Fruit fly (Drosophila melanogaster) whole organism, embryonic: ENCODE data around the gene Gyc88E.

Source experiments
- CG10209 ChIP-seq: fragments of 200-800 bp; sonication (Bioruptor generic); optimal IDR thresholded peaks from 3 replicates; lab custom pipeline; 2017; ENCODE audit warnings: missing biosample characterization, mild to moderate bottlenecking, missing genetic modification characterization, missing genetic modification reagents
- CG10431 ChIP-seq: fragments of 200-800 bp; sonication (Bioruptor generic); optimal IDR thresholded peaks from 3 replicates; lab custom pipeline; 2018; ENCODE audit warnings: missing biosample characterization, mild to moderate bottlenecking, missing genetic modification characterization
- CG11247 ChIP-seq: fragments of 200-800 bp; sonication (Bioruptor generic); IDR thresholded peaks from 2 replicates; pipeline ENCODE4 v1.3.6; 2022; ENCODE audit warnings: missing biosample characterization, missing genetic modification characterization
- CG11456 ChIP-seq: fragments of 200-800 bp; sonication (Bioruptor generic); IDR thresholded peaks from 3 replicates; pipeline ENCODE4 v1.3.6; 2022; ENCODE audit warnings: missing biosample characterization, missing genetic modification characterization
- CG15269 ChIP-seq: fragments of 200-800 bp; sonication (Bioruptor generic); optimal IDR thresholded peaks from 2 replicates; lab custom pipeline; 2018; ENCODE audit warnings: missing biosample characterization, mild to moderate bottlenecking, missing genetic modification characterization, moderate library complexity
- CG1602 ChIP-seq: fragments of 200-800 bp; sonication (Bioruptor generic); optimal IDR thresholded peaks from 3 replicates; lab custom pipeline; 2016; ENCODE audit warnings: missing biosample characterization, missing genetic modification characterization
- CG16863 ChIP-seq: fragments of 200-800 bp; sonication (Bioruptor generic); optimal IDR thresholded peaks from 3 replicates; lab custom pipeline; 2016; ENCODE audit warnings: missing biosample characterization, missing genetic modification characterization
- CG18599 ChIP-seq: fragments of 200-800 bp; sonication (Bioruptor generic); optimal IDR thresholded peaks from 3 replicates; lab custom pipeline; 2017; ENCODE audit warnings: missing biosample characterization, missing genetic modification characterization, mild to moderate bottlenecking, moderate library complexity, missing genetic modification reagents
- CG2199 ChIP-seq: fragments of 200-800 bp; sonication (Bioruptor generic); IDR thresholded peaks from 3 replicates; pipeline ENCODE4 v1.3.6; 2022; ENCODE audit warnings: missing biosample characterization, missing genetic modification characterization
- CG2712 ChIP-seq: fragments of 200-800 bp; optimal IDR thresholded peaks from 3 replicates; lab custom pipeline; 2019; ENCODE audit warnings: missing biosample characterization, mild to moderate bottlenecking, missing genetic modification characterization, moderate library complexity
- CG32532 ChIP-seq: fragments of 200-800 bp; sonication (Bioruptor generic); IDR thresholded peaks from 2 replicates; pipeline ENCODE4 v1.3.6; 2022; ENCODE audit warnings: missing biosample characterization, missing genetic modification characterization
- CG3726 ChIP-seq: fragments of 200-800 bp; sonication (Bioruptor generic); IDR thresholded peaks from 3 replicates; pipeline ENCODE4, ENCODE4 v1.3.6; 2022; ENCODE audit warnings: missing biosample characterization, missing genetic modification characterization
- CG3847 ChIP-seq: fragments of 200-800 bp; sonication (Bioruptor generic); IDR thresholded peaks from 2 replicates; pipeline ENCODE4 v1.3.6; 2022; ENCODE audit warnings: missing biosample characterization, missing genetic modification characterization
- CG4820 ChIP-seq: fragments of 200-800 bp; sonication (Bioruptor generic); optimal IDR thresholded peaks from 3 replicates; lab custom pipeline; 2016; ENCODE audit warnings: missing biosample characterization, missing genetic modification characterization
- CG5180 ChIP-seq: fragments of 200-800 bp; sonication (Bioruptor generic); optimal IDR thresholded peaks from 3 replicates; lab custom pipeline; 2017; ENCODE audit warnings: missing biosample characterization, missing genetic modification characterization, mild to moderate bottlenecking, moderate library complexity, missing genetic modification reagents
- CG6683 ChIP-seq: fragments of 200-800 bp; sonication (Bioruptor generic); optimal IDR thresholded peaks from 2 replicates; lab custom pipeline; 2017; ENCODE audit warnings: missing biosample characterization, mild to moderate bottlenecking, missing genetic modification characterization, missing genetic modification reagents
- CG7271 ChIP-seq: fragments of 200-800 bp; sonication (Bioruptor generic); optimal IDR thresholded peaks from 2 replicates; lab custom pipeline; 2018; ENCODE audit warnings: missing biosample characterization, mild to moderate bottlenecking, missing genetic modification characterization, moderate library complexity
- CG8281 ChIP-seq: fragments of 200-800 bp; sonication (Bioruptor generic); optimal IDR thresholded peaks from 2 replicates; lab custom pipeline; 2018; ENCODE audit warnings: missing biosample characterization, mild to moderate bottlenecking, missing genetic modification characterization, moderate library complexity
- CG9437 ChIP-seq: fragments of 200-800 bp; sonication (Bioruptor generic); optimal IDR thresholded peaks from 2 replicates; lab custom pipeline; 2018; ENCODE audit warnings: missing biosample characterization, mild to moderate bottlenecking, missing genetic modification characterization
- CG9817 ChIP-seq: fragments of 200-800 bp; sonication (Bioruptor generic); optimal IDR thresholded peaks from 2 replicates; lab custom pipeline; 2018; ENCODE audit warnings: missing biosample characterization, mild to moderate bottlenecking, missing genetic modification characterization, moderate library complexity
- HLH4C ChIP-seq: fragments of 200-800 bp; sonication (Bioruptor generic); IDR thresholded peaks from 3 replicates; pipeline ENCODE4 v1.3.6; 2022; ENCODE audit warnings: missing biosample characterization, missing genetic modification characterization; ENCODE audit not compliant: partially characterized antibody
- HmgZ ChIP-seq: fragments of 200-800 bp; sonication (Bioruptor generic); optimal IDR thresholded peaks from 2 replicates; lab custom pipeline; 2018; ENCODE audit warnings: missing biosample characterization, mild to moderate bottlenecking, missing genetic modification characterization
- Hr39 ChIP-seq: fragments of >200 bp; optimal IDR thresholded peaks from 2 replicates; lab custom pipeline; 2017
- Myb ChIP-seq: fragments of 200-800 bp; sonication (Bioruptor generic); optimal IDR thresholded peaks from 2 replicates; lab custom pipeline; 2016; ENCODE audit warnings: missing biosample characterization, missing genetic modification characterization
- Pdp1 ChIP-seq, 2 experiments: fragments of 200-800 bp; sonication (Bioruptor generic); optimal IDR thresholded peaks; 3 replicates each; lab custom pipeline; 2016; ENCODE audit warnings: missing biosample characterization in 2 of 2, missing genetic modification characterization in 2 of 2, mild to moderate bottlenecking in 1 of 2, moderate library complexity in 1 of 2
- Sry-β ChIP-seq: fragments of 200-800 bp; sonication (Bioruptor generic); optimal IDR thresholded peaks from 2 replicates; lab custom pipeline; 2018; ENCODE audit warnings: missing biosample characterization, mild to moderate bottlenecking, missing genetic modification characterization, moderate library complexity
- aop ChIP-seq: fragments of 200-800 bp; sonication (Bioruptor generic); IDR thresholded peaks from 2 replicates; pipeline ENCODE4 v1.3.6; 2022; ENCODE audit warnings: missing biosample characterization, missing genetic modification characterization
- bcd ChIP-seq: fragments of 200-800 bp; sonication (Bioruptor generic); optimal IDR thresholded peaks from 2 replicates; lab custom pipeline; 2017; ENCODE audit warnings: missing biosample characterization, mild to moderate bottlenecking, missing genetic modification characterization
- btn ChIP-seq: fragments of 200-800 bp; sonication (Bioruptor generic); optimal IDR thresholded peaks from 2 replicates; lab custom pipeline; 2016; ENCODE audit warnings: missing biosample characterization, missing genetic modification characterization
- chif ChIP-seq, 2 experiments: fragments of 200-800 bp; sonication (Bioruptor generic); optimal IDR thresholded peaks; 3 replicates each; lab custom pipeline; 2016; ENCODE audit warnings: missing biosample characterization in 2 of 2, missing genetic modification characterization in 2 of 2
- ci ChIP-seq: fragments of 200-800 bp; sonication (Bioruptor generic); IDR thresholded peaks from 3 replicates; pipeline ENCODE4 v1.3.6; 2022; ENCODE audit warnings: missing biosample characterization, missing genetic modification characterization
- crc ChIP-seq: fragments of 200-800 bp; sonication (Bioruptor generic); optimal IDR thresholded peaks from 2 replicates; lab custom pipeline; 2016; ENCODE audit warnings: missing biosample characterization, missing genetic modification characterization
- dati ChIP-seq: fragments of 200-800 bp; sonication (Bioruptor generic); IDR thresholded peaks from 2 replicates; pipeline ENCODE4 v1.3.6; 2022; ENCODE audit warnings: missing biosample characterization, missing genetic modification characterization
- dimm ChIP-seq: fragments of 200-800 bp; sonication (Bioruptor generic); IDR thresholded peaks from 2 replicates; pipeline ENCODE4 v1.3.6; 2022; ENCODE audit warnings: missing biosample characterization, missing genetic modification characterization
- disco-r ChIP-seq: fragments of 200-800 bp; sonication (Bioruptor generic); optimal IDR thresholded peaks from 2 replicates; lab custom pipeline; 2016; ENCODE audit warnings: missing biosample characterization, missing genetic modification characterization
- dmrt11E ChIP-seq: fragments of 200-800 bp; sonication (Bioruptor generic); optimal IDR thresholded peaks from 3 replicates; lab custom pipeline; 2018; ENCODE audit warnings: missing biosample characterization, mild to moderate bottlenecking, missing genetic modification characterization, moderate library complexity
- eve ChIP-seq, 2 experiments: fragments of >200 bp; optimal IDR thresholded peaks; 2 replicates each; lab custom pipeline; 2017; ENCODE audit warnings: missing biosample characterization in 2 of 2, missing genetic modification characterization in 2 of 2
- gcm ChIP-seq: fragments of 200-800 bp; sonication (Bioruptor generic); optimal IDR thresholded peaks from 2 replicates; lab custom pipeline; 2019; ENCODE audit warnings: missing biosample characterization, mild to moderate bottlenecking, missing genetic modification characterization, moderate library complexity
- gsb ChIP-seq: fragments of 200-800 bp; sonication (Bioruptor generic); IDR thresholded peaks from 2 replicates; pipeline ENCODE4 v1.3.6; 2022; ENCODE audit warnings: missing biosample characterization, missing genetic modification characterization
- hkb ChIP-seq, 2 experiments: fragments of 200-800 bp in 1 of 2; fragments of >200 bp in 1 of 2; sonication (Bioruptor generic) in 1 of 2; IDR thresholded peaks in 1 of 2; optimal IDR thresholded peaks in 1 of 2; 2 replicates each; pipeline versions ENCODE4 v1.3.6 to Lab custom; 2017 to 2022; ENCODE audit warnings: missing biosample characterization in 1 of 2, missing genetic modification characterization in 1 of 2
- jing ChIP-seq: fragments of 200-800 bp; sonication (Bioruptor generic); optimal IDR thresholded peaks from 2 replicates; lab custom pipeline; 2018; ENCODE audit warnings: missing biosample characterization, mild to moderate bottlenecking, missing genetic modification characterization
- p53 ChIP-seq: fragments of 200-800 bp; sonication (Bioruptor generic); optimal IDR thresholded peaks from 2 replicates; lab custom pipeline; 2016; ENCODE audit warnings: missing biosample characterization, missing genetic modification characterization
- pfk ChIP-seq: fragments of 200-800 bp; sonication (Bioruptor generic); optimal IDR thresholded peaks from 2 replicates; lab custom pipeline; 2018; ENCODE audit warnings: missing biosample characterization, mild to moderate bottlenecking, missing genetic modification characterization, moderate library complexity
- run ChIP-seq: fragments of 200-800 bp; sonication (Bioruptor generic); optimal IDR thresholded peaks from 3 replicates; lab custom pipeline; 2018; ENCODE audit warnings: missing biosample characterization, mild to moderate bottlenecking, missing genetic modification characterization
- schlank ChIP-seq: fragments of 200-800 bp; sonication (Bioruptor generic); optimal IDR thresholded peaks from 2 replicates; lab custom pipeline; 2018; ENCODE audit warnings: missing biosample characterization, mild to moderate bottlenecking, missing genetic modification characterization
- unc-4 ChIP-seq: fragments of 200-800 bp; sonication (Bioruptor generic); IDR thresholded peaks from 2 replicates; pipeline ENCODE4 v1.3.6; 2022; ENCODE audit warnings: missing biosample characterization, missing genetic modification characterization; ENCODE audit not compliant: partially characterized antibody
- vvl ChIP-seq: fragments of 200-800 bp; sonication (Bioruptor generic); IDR thresholded peaks from 2 replicates; pipeline ENCODE4 v1.3.6; 2022; ENCODE audit warnings: missing biosample characterization, missing genetic modification characterization
- zen2 ChIP-seq: fragments of 200-800 bp; sonication (Bioruptor generic); IDR thresholded peaks from 3 replicates; pipeline ENCODE4 v1.3.6; 2022; ENCODE audit warnings: missing biosample characterization, missing genetic modification characterization; ENCODE audit not compliant: partially characterized antibody

Gyc88E gene

DNA sequence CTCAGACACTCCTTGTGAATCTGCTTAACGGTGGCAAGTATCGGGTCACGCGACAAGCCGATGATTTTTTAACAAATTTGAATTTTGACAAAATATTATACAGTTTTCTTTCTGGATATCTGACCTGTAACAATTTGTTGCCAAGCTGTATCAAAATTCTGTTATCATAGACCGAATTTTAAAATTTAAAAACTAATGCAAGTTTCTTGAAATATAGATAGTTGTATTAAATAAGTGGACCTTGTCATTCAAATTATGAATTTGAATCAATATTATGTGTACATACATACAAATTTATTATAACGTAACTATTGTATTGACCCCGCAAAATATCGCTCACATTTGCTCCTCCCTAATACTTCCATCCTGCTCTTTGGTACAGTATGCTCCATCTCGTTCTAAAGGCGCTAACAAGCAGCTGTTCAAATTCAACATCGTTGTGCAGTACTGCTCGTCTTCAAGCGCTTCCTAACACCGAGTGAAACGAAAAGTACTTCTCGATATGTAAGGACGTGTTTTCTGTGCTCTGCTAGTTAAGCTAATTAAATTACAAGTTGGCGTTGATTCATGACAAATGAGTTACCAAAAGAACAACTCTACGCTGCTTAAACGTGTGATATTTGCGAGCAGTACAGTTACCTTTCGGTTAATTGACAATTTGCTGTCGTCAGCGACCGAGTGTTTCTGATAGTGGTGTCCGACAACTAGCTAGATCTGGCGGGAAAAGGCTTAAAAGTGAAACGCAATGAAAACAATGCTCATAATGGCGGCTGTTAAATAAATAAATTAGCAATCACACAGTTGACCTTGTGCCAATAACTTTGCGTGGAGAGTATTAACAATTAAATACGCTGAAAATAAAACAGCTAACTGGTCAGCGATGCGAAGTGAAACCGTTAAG lies 46.2 kb downstream of the Gyc88E start, which contains the start of the genes Kpc1 and CG42542 (continued):
- TF ChIP-seq schlank (tag; lab: Kevin White, UChicago) (peak; percentile 33), Hr39 (lab: Kevin White, UChicago) (no peak), CG5180 (GFP tag; lab: Kevin White, UChicago) (peak; percentile 2), Sry-β (peak; percentile 95), CG18599 (GFP tag; lab: Kevin White, UChicago) (peak; percentile 69), vvl (GFP tag; lab: Robert Waterston, UW) (peak; percentile 71), HLH4C (GFP tag; lab: Robert Waterston, UW) (peak; percentile 86), CG1602 (peak; percentile 79), CG32532 (GFP tag; lab: Robert Waterston, UW) (peak; percentile 74), CG8281 (no peak), zen2 (GFP tag; lab: Robert Waterston, UW) (peak; percentile 90), dati (no peak), disco-r (GFP tag; lab: Kevin White, UChicago) (no peak), CG2712 (peak; percentile 31), ci (peak; percentile 74), CG7271 (tag; lab: Kevin White, UChicago) (no peak), hkb (optimal IDR thresholded peaks at IDR 0.05; lab: Kevin White, UChicago) (peak; percentile 35), hkb (GFP tag; IDR thresholded peaks at IDR 0.05; lab: Robert Waterston, UW) (0 out of 2 replicates have a peak, but pooled peaks have one; percentile 20), CG11456 (GFP tag; lab: Robert Waterston, UW) (peak; percentile 75; the same call in 2 of the 3 replicates), btn (GFP tag; lab: Kevin White, UChicago) (peak; percentile 16), dmrt11E (tag; lab: Kevin White, UChicago) (peak; percentile 75), CG9437 (GFP tag; lab: Kevin White, UChicago) (peak; percentile 91), CG3726 (GFP tag; lab: Robert Waterston, UW) (no peak), HmgZ (tag; lab: Kevin White, UChicago) (peak; percentile 84), chif (GFP tag; optimal IDR thresholded peaks at IDR 0.05; lab: Kevin White, UChicago) (peak; percentile 63 to 70), Myb (GFP tag; lab: Kevin White, UChicago) (peak; percentile 80), CG10431 (GFP tag; lab: Kevin White, UChicago) (no peak), Pdp1 (GFP tag; optimal IDR thresholded peaks at IDR 0.05; lab: Kevin White, UChicago) (peak; percentile 76 to 83), CG11247 (GFP tag; lab: Robert Waterston, UW) (peak; percentile 69), CG16863 (GFP tag; lab: Kevin White, UChicago) (peak; percentile 52), CG9817 (tag; lab: Kevin White, UChicago) (peak; percentile 47), eve (GFP tag; optimal IDR thresholded peaks at IDR 0.05; lab: Kevin White, UChicago) (no peak), crc (GFP tag; lab: Kevin White, UChicago) (peak; percentile 8), unc-4 (GFP tag; lab: Robert Waterston, UW) (peak; percentile 92), CG2199 (GFP tag; lab: Robert Waterston, UW) (0 out of 3 replicates have a peak, but pooled peaks have one; percentile 47), CG15269 (tag; lab: Kevin White, UChicago) (peak; percentile 55), aop (GFP tag; lab: Robert Waterston, UW) (no peak), jing (GFP tag; lab: Kevin White, UChicago) (peak; percentile 7), gsb (no peak), bcd (GFP tag; lab: Kevin White, UChicago) (peak; percentile 69), CG4820 (GFP tag; lab: Kevin White, UChicago) (peak; percentile 60), run (tag; lab: Kevin White, UChicago) (no peak), pfk (GFP tag; lab: Kevin White, UChicago) (no peak), CG10209 (GFP tag; lab: Kevin White, UChicago) (peak; percentile 66), CG6683 (peak; percentile 40), dimm (GFP tag; lab: Robert Waterston, UW) (no peak), CG3847 (GFP tag; lab: Robert Waterston, UW) (peak; percentile 79), p53 (GFP tag; lab: Kevin White, UChicago) (no peak), gcm (GFP tag; lab: Kevin White, UChicago) (no peak)
